Worm (Caenorhabditis elegans) whole organism, dauer: Measurements from ENCODE around the gene F26G1.3.

Experiments
- unc-62 ChIP-seq: sonication (generic microtip); optimal IDR thresholded peaks from 2 replicates; lab custom pipeline; 2017; ENCODE audit warnings: missing biosample characterization, missing genetic modification reagents, missing genetic modification characterization

F26G1.3 gene

ce11 chrII:4773891-4774432 lies 15.4 kb downstream of the F26G1.3 start, which contains the start of the genes F26G1.9 and F26G1.10:
Gene F26G1.9, minus strand, starts transcription at chrII:4773991.
Gene F26G1.10, plus strand, starts transcription at chrII:4774382.
- TF ChIP-seq unc-62 (GFP tag; lab: Kevin White, UChicago) = no peak

ce11 chrII:4775802-4776201 lies 17.2 kb downstream of the F26G1.3 start:
- TF ChIP-seq unc-62 (GFP tag; lab: Kevin White, UChicago) = no peak

- TF ChIP-seq unc-62 (GFP tag; lab: Kevin White, UChicago) = no peak
Measured at ce11 chrII:4776933-4777332, 18.4 kb downstream of the F26G1.3 start, which contains the start of gene F26G1.11. Gene F26G1.11, plus strand, starts transcription at chrII:4777137.

DNA sequence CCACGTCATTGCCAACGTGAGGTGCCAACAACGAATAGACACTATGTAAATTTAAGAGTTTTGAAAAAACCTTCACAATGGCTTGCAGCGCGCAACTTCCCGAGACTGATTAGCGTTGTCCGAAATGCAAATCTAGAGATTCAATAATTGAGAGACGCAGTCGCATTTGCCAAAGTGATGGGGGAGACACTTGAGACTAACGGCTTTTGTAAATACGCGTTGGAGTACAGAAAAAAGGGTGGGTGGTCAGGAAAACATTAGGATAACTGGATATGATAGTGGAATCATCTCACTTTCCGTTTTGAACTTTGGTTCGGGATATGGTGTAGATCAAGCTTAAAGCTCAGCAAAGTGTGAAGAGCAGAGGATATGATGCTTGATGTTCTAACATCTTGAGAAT lies 21.2 kb downstream of the F26G1.3 start:
- no peak for TF ChIP-seq unc-62 (GFP tag; lab: Kevin White, UChicago)

DNA sequence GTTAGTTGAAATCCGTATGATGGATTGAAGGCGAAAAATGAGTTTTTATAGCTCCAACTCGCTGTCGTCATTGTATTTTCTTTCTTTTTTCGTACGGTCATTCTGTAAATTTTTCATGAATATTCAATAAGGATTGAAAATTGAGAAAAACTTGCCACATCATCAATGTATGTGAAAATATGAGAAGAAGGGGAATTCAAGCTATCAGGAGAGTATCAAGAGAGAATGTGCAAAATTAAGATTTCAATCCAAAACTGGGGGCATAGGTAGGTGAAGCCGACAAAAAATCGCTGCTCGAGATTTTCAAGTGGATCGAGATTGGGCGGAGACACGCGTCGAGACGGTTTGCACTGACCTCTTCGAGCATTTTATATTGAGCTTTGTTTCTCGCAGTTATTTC lies 25.9 kb downstream of the F26G1.3 start, which contains the start of gene nep-12:
TSS of gene nep-12 (minus strand) at position 101 of the 400 bp plus-strand sequence.
- TF ChIP-seq unc-62 (GFP tag; lab: Kevin White, UChicago) = no peak

- no peak for TF ChIP-seq unc-62 (GFP tag; lab: Kevin White, UChicago)
Measured at ce11 chrII:4786181-4786580, 27.6 kb downstream of the F26G1.3 start, which contains the start of gene msp-3. Gene msp-3, minus strand, starts transcription at chrII:4786281.

- no peak for TF ChIP-seq unc-62 (GFP tag; lab: Kevin White, UChicago)
Measured at ce11 chrII:4789835-4790343, 31.3 kb downstream of the F26G1.3 start, which contains the start of gene F26G1.15. Gene F26G1.15, plus strand, starts transcription at chrII:4790293.

DNA sequence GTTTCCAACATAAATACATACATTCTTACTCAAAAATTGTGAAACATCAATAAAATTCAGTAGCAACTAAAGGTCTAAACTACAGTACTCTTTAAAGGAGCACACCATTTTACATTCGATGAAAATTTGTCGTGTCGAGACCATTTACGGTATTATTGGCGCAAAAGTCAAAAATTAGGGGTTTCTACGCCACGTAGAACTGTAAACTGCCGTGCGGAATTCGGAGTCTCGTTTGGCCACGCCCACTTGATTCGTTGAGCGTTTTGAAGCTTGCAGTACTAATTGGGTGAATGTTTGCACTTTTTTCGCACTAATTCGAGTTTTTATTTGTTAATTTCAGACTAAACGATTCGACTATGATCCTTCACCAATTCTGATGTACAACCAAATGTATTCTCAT lies 32.1 kb downstream of the F26G1.3 start:
- no peak for TF ChIP-seq unc-62 (GFP tag; lab: Kevin White, UChicago)

- no peak for TF ChIP-seq unc-62 (GFP tag; lab: Kevin White, UChicago)
Measured at ce11 chrII:4791272-4791671, 32.7 kb downstream of the F26G1.3 start, which contains the start of gene F26G1.1. Gene F26G1.1, plus strand, starts transcription at chrII:4791618.

DNA sequence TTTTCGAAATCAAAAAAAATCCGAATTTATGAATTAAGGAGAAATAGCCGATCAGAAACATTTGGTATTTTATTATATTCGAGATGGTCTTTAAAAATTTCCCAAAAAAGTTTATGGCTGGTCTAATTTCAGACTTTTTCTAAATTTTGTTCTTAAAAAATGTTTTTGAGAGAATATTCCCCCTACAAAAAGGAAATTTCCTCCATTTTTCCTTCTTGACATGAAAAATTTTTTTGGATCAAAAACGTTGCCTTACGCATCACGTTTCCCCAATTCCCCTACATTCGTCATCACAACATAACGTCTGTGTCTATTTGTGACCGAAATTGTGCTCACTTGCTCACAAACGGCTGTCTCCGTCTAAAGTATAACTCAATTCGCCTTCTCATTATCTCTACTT lies 34.8 kb downstream of the F26G1.3 start:
- no peak for TF ChIP-seq unc-62 (GFP tag; lab: Kevin White, UChicago)

DNA sequence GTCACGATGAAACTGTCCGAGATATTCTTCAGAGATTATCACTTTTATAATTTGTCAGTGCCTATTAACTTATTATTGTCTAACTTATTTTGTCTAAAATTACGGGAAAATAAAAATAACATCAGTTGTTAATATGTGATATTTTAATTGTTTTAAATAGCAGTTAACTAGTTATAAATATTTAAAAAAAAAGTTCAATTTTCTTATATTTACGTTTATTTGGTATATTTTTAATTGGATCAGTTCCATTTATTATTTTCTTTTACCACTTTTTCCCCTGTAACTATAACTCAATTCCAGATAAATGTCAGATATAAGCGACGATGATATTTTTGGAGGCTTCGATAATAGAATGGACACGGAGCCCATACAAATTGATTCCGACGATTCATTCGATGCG lies 36.9 kb downstream of the F26G1.3 start, which contains the start of gene C33F10.4:
TSS of gene C33F10.4 (plus strand) at position 301 of the 400 bp plus-strand sequence.
- TF ChIP-seq unc-62 (GFP tag; lab: Kevin White, UChicago) = no peak

- TF ChIP-seq unc-62 (GFP tag; lab: Kevin White, UChicago) = no peak
Measured at ce11 chrII:4797071-4797470, 38.5 kb downstream of the F26G1.3 start, which contains the start of gene C33F10.14. Gene C33F10.14, plus strand, starts transcription at chrII:4797371.

ce11 chrII:4800524-4800923 lies 42.0 kb downstream of the F26G1.3 start:
- TF ChIP-seq unc-62 (GFP tag; lab: Kevin White, UChicago) = no peak

ce11 chrII:4802917-4803316 lies 44.4 kb downstream of the F26G1.3 start:
- no peak for TF ChIP-seq unc-62 (GFP tag; lab: Kevin White, UChicago)

- no peak for TF ChIP-seq unc-62 (GFP tag; lab: Kevin White, UChicago)
Measured at ce11 chrII:4805799-4806198, 47.2 kb downstream of the F26G1.3 start.

DNA sequence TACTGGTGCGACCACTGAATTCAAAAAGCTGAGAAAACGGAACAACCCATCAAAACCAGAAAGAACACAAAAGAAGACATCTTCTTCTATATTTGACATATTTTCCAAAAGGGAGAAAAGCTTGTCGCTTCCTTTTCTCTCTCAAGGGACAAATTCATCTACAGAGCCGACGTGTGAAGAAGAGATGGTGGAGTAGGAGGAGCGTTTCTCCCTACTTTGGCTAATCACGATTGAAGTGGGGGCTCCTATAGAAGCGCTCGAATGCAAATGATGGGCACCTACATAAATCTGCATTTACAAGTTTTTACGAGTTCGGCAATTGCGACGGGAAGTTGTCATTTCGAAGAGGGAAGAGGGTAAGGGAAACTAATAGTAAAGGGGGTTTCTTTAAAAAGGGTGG lies 47.7 kb downstream of the F26G1.3 start:
- TF ChIP-seq unc-62 (GFP tag; lab: Kevin White, UChicago) = no peak

ce11 chrII:4806726-4807125 lies 48.2 kb downstream of the F26G1.3 start:
- no peak for TF ChIP-seq unc-62 (GFP tag; lab: Kevin White, UChicago)
